Fruit fly (Drosophila melanogaster): ENCODE data around the gene Pka-R1.

- TF ChIP-seq ovo (GFP tag; optimal IDR thresholded peaks at IDR 0.05) (no peak), cic (GFP tag; optimal IDR thresholded peaks at IDR 0.05) (no peak), toe (GFP tag; optimal IDR thresholded peaks at IDR 0.05) (no peak), tj (GFP tag; optimal IDR thresholded peaks at IDR 0.05) (no peak), Hr96 (GFP tag; optimal IDR thresholded peaks at IDR 0.05) (no peak), CG11617 (GFP tag; optimal IDR thresholded peaks at IDR 0.05) (no peak), CG12768 (GFP tag; optimal IDR thresholded peaks at IDR 0.05) (no peak), CG7045 (GFP tag; optimal IDR thresholded peaks at IDR 0.05) (peak; percentile 54), Mnt (GFP tag; optimal IDR thresholded peaks at IDR 0.05) (no peak), bab1 (GFP tag; optimal IDR thresholded peaks at IDR 0.05) (no peak), cnc (optimal IDR thresholded peaks at IDR 0.05) (no peak), kay (GFP tag; ENCODE audit: borderline replicate concordance) (no peak), Crg-1 (GFP tag; optimal IDR thresholded peaks at IDR 0.05) (no peak)
Observed at dm6 chr3L:20883969-20884368, 68.1 kb downstream of the Pka-R1 start.
